Fruit fly (Drosophila melanogaster): ENCODE data around the gene CG13685.

Gene CG13685

DNA sequence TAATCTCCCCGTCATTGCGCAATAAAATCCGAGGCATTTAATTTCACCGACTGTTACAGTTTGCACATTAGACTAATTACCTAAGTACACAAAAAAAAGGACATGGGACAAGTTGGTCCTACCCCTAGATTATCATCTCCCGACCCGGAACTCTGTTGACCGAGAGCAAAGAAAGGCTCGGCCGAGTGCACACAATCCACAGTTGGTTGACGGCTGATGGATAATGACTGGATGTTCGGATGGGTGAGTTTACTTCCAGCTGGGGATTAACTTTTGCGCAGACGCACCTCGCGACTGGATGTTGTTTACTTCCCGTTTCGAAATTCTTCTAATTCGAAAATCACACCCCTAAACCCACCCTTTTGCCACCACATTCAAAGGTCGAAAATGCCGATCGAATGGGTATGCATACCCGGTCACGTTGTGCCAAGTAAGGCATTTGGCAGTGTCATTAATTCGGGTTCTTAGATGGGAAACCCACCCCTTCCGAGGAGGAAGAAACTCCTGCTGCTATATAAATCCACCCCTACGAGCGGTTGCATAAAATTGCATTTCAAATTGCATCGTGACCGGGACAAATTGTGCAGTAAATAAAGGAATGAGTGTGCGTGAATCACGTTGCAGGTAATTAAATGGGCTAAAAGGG lies 32.7 kb upstream of the CG13685 start (continued):
- TF ChIP-seq CG17385 (GFP tag; optimal IDR thresholded peaks at IDR 0.05) (no peak), CG12219 (GFP tag; optimal IDR thresholded peaks at IDR 0.05) (no peak), Hsf (GFP tag; optimal IDR thresholded peaks at IDR 0.05) (no peak), CG6683 (GFP tag; optimal IDR thresholded peaks at IDR 0.05) (no peak), sd (tag; optimal IDR thresholded peaks at IDR 0.05) (peak; percentile 24), CG9609 (GFP tag; optimal IDR thresholded peaks at IDR 0.05) (no peak), CG18619 (GFP tag; optimal IDR thresholded peaks at IDR 0.05) (no peak), CG13775 (GFP tag; optimal IDR thresholded peaks at IDR 0.05) (no peak), CG10209 (GFP tag; optimal IDR thresholded peaks at IDR 0.05) (no peak), CG7963 (GFP tag; IDR thresholded peaks at IDR 0.05; ENCODE audit: partially characterized antibody) (no peak), fd3F (GFP tag; optimal IDR thresholded peaks at IDR 0.05) (no peak), CG9727 (GFP tag; optimal IDR thresholded peaks at IDR 0.05) (no peak), CG10654 (GFP tag; optimal IDR thresholded peaks at IDR 0.05) (no peak), CG11456 (GFP tag; IDR thresholded peaks at IDR 0.05) (no peak), CG5245 (GFP tag; optimal IDR thresholded peaks at IDR 0.05) (no peak), h (optimal IDR thresholded peaks at IDR 0.05) (no peak), vnd (GFP tag; IDR thresholded peaks at IDR 0.05; ENCODE audit: partially characterized antibody) (no peak), Mrtf (GFP tag; IDR thresholded peaks at IDR 0.05) (no peak), nerfin-2 (GFP tag; IDR thresholded peaks at IDR 0.05; ENCODE audit: partially characterized antibody) (no peak), CG6254 (GFP tag; optimal IDR thresholded peaks at IDR 0.05) (no peak), bowl (GFP tag; IDR thresholded peaks at IDR 0.05) (no peak), yki (optimal IDR thresholded peaks at IDR 0.05) (no peak), jigr1 (GFP tag; IDR thresholded peaks at IDR 0.05) (no peak), CG6791 (GFP tag; IDR thresholded peaks at IDR 0.05; ENCODE audit: partially characterized antibody) (0 out of 3 replicates have a peak, but pooled peaks have one; percentile 35), CG7357 (GFP tag; IDR thresholded peaks at IDR 0.05) (no peak), slp2 (GFP tag; optimal IDR thresholded peaks at IDR 0.05) (no peak), seq (GFP tag; IDR thresholded peaks at IDR 0.05) (peak; percentile 56; the same call in 1 of the 2 replicates), Ets65A (GFP tag) (peak; percentile 60), gsb-n (tag; optimal IDR thresholded peaks at IDR 0.05) (peak; percentile 86), Kr (GFP tag; optimal IDR thresholded peaks at IDR 0.05) (peak; percentile 67), CG14014 (GFP tag; IDR thresholded peaks at IDR 0.05) (no peak), B-H2 (GFP tag; optimal IDR thresholded peaks at IDR 0.05) (no peak), fd96Cb (tag; optimal IDR thresholded peaks at IDR 0.05) (no peak), corto (GFP tag; optimal IDR thresholded peaks at IDR 0.05) (no peak), CG33213 (GFP tag; optimal IDR thresholded peaks at IDR 0.05) (no peak), CG14050 (GFP tag; IDR thresholded peaks at IDR 0.05) (no peak), CG18011 (GFP tag; optimal IDR thresholded peaks at IDR 0.05) (no peak), CG1647 (GFP tag; optimal IDR thresholded peaks at IDR 0.05) (no peak), sc (optimal IDR thresholded peaks at IDR 0.05) (no peak), sc (GFP tag; optimal IDR thresholded peaks at IDR 0.05) (no peak), pfk (GFP tag; optimal IDR thresholded peaks at IDR 0.05) (no peak), gfzf (GFP tag; optimal IDR thresholded peaks at IDR 0.05) (no peak), gt (GFP tag; IDR thresholded peaks at IDR 0.05) (no peak), pzg (GFP tag; optimal IDR thresholded peaks at IDR 0.05) (no peak), Optix (GFP tag; IDR thresholded peaks at IDR 0.05) (no peak), scrt (GFP tag; optimal IDR thresholded peaks at IDR 0.05) (peak; percentile 88), ewg (GFP tag; optimal IDR thresholded peaks at IDR 0.05) (peak; percentile 65), hb (GFP tag; IDR thresholded peaks at IDR 0.05; ENCODE audit: partially characterized antibody) (no peak), CG10431 (GFP tag; optimal IDR thresholded peaks at IDR 0.05) (no peak), Deaf1 (tag; optimal IDR thresholded peaks at IDR 0.05) (peak; percentile 14), Hmx (GFP tag; optimal IDR thresholded peaks at IDR 0.05) (no peak)
